Worm (Caenorhabditis elegans) whole organism, late embryonic: ENCODE data around the gene dph-7.

ENCODE experiments used
- C08G9.2 ChIP-seq: sonication (generic microtip); optimal IDR thresholded peaks from 2 replicates; lab custom pipeline; 2016; ENCODE audit warnings: mild to moderate bottlenecking, missing genetic modification characterization, moderate library complexity, missing compliant biosample characterization
- K02D7.2 ChIP-seq: sonication (generic microtip); optimal IDR thresholded peaks from 2 replicates; lab custom pipeline; 2017; ENCODE audit warnings: mild to moderate bottlenecking, missing genetic modification characterization, missing compliant biosample characterization
- T23F11.4 ChIP-seq: fragments of 200-800 bp; sonication (Bioruptor generic); optimal IDR thresholded peaks from 2 replicates; lab custom pipeline; 2018; ENCODE audit warnings: mild to moderate bottlenecking, missing genetic modification characterization, missing compliant biosample characterization
- Y22D7AL.16 ChIP-seq: sonication (generic microtip); optimal IDR thresholded peaks from 2 replicates; lab custom pipeline; 2016; ENCODE audit warnings: missing genetic modification characterization, missing compliant biosample characterization
- ceh-2 ChIP-seq: sonication (generic microtip); optimal IDR thresholded peaks from 2 replicates; lab custom pipeline; 2016; ENCODE audit warnings: missing genotype, missing genetic modification characterization, missing compliant biosample characterization
- ceh-22 ChIP-seq: sonication (generic microtip); optimal IDR thresholded peaks from 2 replicates; lab custom pipeline; 2017; ENCODE audit warnings: missing biosample characterization, missing genetic modification characterization
- ceh-24 ChIP-seq: sonication (generic microtip); optimal IDR thresholded peaks from 2 replicates; lab custom pipeline; 2016; ENCODE audit warnings: mild to moderate bottlenecking, missing genetic modification characterization, missing compliant biosample characterization
- ceh-48 ChIP-seq: sonication (generic microtip); optimal IDR thresholded peaks from 2 replicates; lab custom pipeline; 2016; ENCODE audit warnings: missing genetic modification characterization, inconsistent platforms, missing compliant biosample characterization
- ceh-6 ChIP-seq: fragments of 200-800 bp; sonication (Bioruptor generic); optimal IDR thresholded peaks from 2 replicates; lab custom pipeline; 2018; ENCODE audit warnings: mild to moderate bottlenecking, missing genetic modification characterization, missing compliant biosample characterization
- dve-1 ChIP-seq: sonication (generic microtip); optimal IDR thresholded peaks from 2 replicates; lab custom pipeline; 2017; ENCODE audit warnings: antibody characterized with exemption, mild to moderate bottlenecking, missing genetic modification characterization, missing compliant biosample characterization
- elt-2 ChIP-seq: sonication (generic microtip); optimal IDR thresholded peaks from 2 replicates; lab custom pipeline; 2016; ENCODE audit warnings: missing genetic modification reagents, missing genetic modification characterization, missing compliant biosample characterization
- fkh-6 ChIP-seq: sonication (generic microtip); optimal IDR thresholded peaks from 2 replicates; lab custom pipeline; 2016; ENCODE audit warnings: missing genetic modification characterization, missing compliant biosample characterization
- hlh-13 ChIP-seq: fragments of 200-800 bp; sonication (Bioruptor generic); optimal IDR thresholded peaks from 2 replicates; lab custom pipeline; 2018; ENCODE audit warnings: mild to moderate bottlenecking, missing genetic modification characterization, missing compliant biosample characterization
- hlh-30 ChIP-seq: sonication (generic microtip); optimal IDR thresholded peaks from 2 replicates; lab custom pipeline; 2017; ENCODE audit warnings: antibody characterized with exemption, missing genetic modification characterization, missing compliant biosample characterization; ENCODE audit not compliant: insufficient read depth
- hlh-8 ChIP-seq: sonication (generic microtip); optimal IDR thresholded peaks from 2 replicates; lab custom pipeline; 2016; ENCODE audit warnings: missing genotype, missing genetic modification characterization, missing compliant biosample characterization
- madf-2 ChIP-seq: sonication (generic microtip); optimal IDR thresholded peaks from 2 replicates; lab custom pipeline; 2017; ENCODE audit warnings: missing genetic modification characterization, missing compliant biosample characterization
- mec-3 ChIP-seq: sonication (generic microtip); optimal IDR thresholded peaks from 2 replicates; lab custom pipeline; 2016; ENCODE audit warnings: borderline replicate concordance, missing genetic modification characterization, missing compliant biosample characterization
- nfya-1 ChIP-seq: sonication (generic microtip); optimal IDR thresholded peaks from 2 replicates; lab custom pipeline; 2017; ENCODE audit warnings: missing genetic modification characterization, mild to moderate bottlenecking, missing compliant biosample characterization, antibody characterized with exemption, moderate library complexity
- nhr-11 ChIP-seq: fragments of 150-350 bp; optimal IDR thresholded peaks from 2 replicates; lab custom pipeline; 2014; ENCODE audit warnings: missing biosample characterization, missing genetic modification characterization
- npax-4 ChIP-seq: sonication (generic microtip); optimal IDR thresholded peaks from 2 replicates; lab custom pipeline; 2016; ENCODE audit warnings: missing genetic modification characterization, missing compliant biosample characterization
- odd-2 ChIP-seq: sonication (generic microtip); optimal IDR thresholded peaks from 2 replicates; lab custom pipeline; 2017; ENCODE audit warnings: antibody characterized with exemption, mild to moderate bottlenecking, missing genetic modification characterization, missing compliant biosample characterization
- pag-3 ChIP-seq: sonication (generic microtip); optimal IDR thresholded peaks from 2 replicates; lab custom pipeline; 2016; ENCODE audit warnings: missing compliant biosample characterization, missing genetic modification characterization, borderline replicate concordance
- pat-9 ChIP-seq: fragments of 200-800 bp; sonication (Bioruptor generic); optimal IDR thresholded peaks from 2 replicates; lab custom pipeline; 2018; ENCODE audit warnings: mild to moderate bottlenecking, missing genetic modification characterization, moderate library complexity, missing compliant biosample characterization
- pha-4 ChIP-seq: fragments of 150-350 bp; optimal IDR thresholded peaks from 2 replicates; lab custom pipeline; 2018; ENCODE audit warnings: missing biosample characterization, missing genetic modification reagents, missing genetic modification characterization
- ref-2 ChIP-seq: sonication (generic microtip); optimal IDR thresholded peaks from 2 replicates; lab custom pipeline; 2016; ENCODE audit warnings: missing genetic modification characterization, missing compliant biosample characterization
- sdc-2 ChIP-seq: sonication (generic microtip); optimal IDR thresholded peaks from 2 replicates; lab custom pipeline; 2016; ENCODE audit warnings: missing genotype, missing genetic modification characterization, missing compliant biosample characterization
- tbx-2 ChIP-seq: sonication (generic microtip); optimal IDR thresholded peaks from 2 replicates; lab custom pipeline; 2016; ENCODE audit warnings: missing genetic modification characterization, missing compliant biosample characterization
- tbx-7 ChIP-seq: sonication (generic microtip); optimal IDR thresholded peaks from 2 replicates; lab custom pipeline; 2016; ENCODE audit warnings: missing genotype, missing genetic modification characterization, missing compliant biosample characterization

Gene dph-7

ce11 chrIII:13314636-13315035 lies 287 bp upstream of the dph-7 start:
- TF ChIP-seq madf-2 = no peak
- TF ChIP-seq pat-9 (tag; lab: Kevin White, UChicago) = no peak
- TF ChIP-seq fkh-6 (tag; lab: Kevin White, UChicago) = no peak
- TF ChIP-seq, all 69 proteins: peak for 0

- TF ChIP-seq ceh-6 (GFP tag; lab: Kevin White, UChicago) (no peak), K02D7.2 (tag; lab: Kevin White, UChicago) (no peak), hlh-30 (tag; lab: Kevin White, UChicago) (peak; percentile 51), dve-1 (no peak)
Measured at ce11 chrIII:13316935-13317334, 2.0 kb downstream of the dph-7 start.

ce11 chrIII:13317383-13317911 lies 2.5 kb downstream of the dph-7 start:
- TF ChIP-seq nfya-1 (tag; lab: Kevin White, UChicago) = peak; percentile 53
- no peak for TF ChIP-seq pha-4 (tag; lab: Kevin White, UChicago)

- TF ChIP-seq elt-2 (tag; lab: Kevin White, UChicago) (no peak), hlh-30 (tag; lab: Kevin White, UChicago) (no peak)
- TF ChIP-seq, all 69 proteins: peak for 0
Measured at ce11 chrIII:13322578-13322977, 7.7 kb downstream of the dph-7 start, which contains the start of gene F53A2.11. TSS of gene F53A2.11 (minus strand) at chrIII:13322678.

- TF ChIP-seq ceh-2 (tag; lab: Kevin White, UChicago) (no peak), T23F11.4 (GFP tag; lab: Kevin White, UChicago) (no peak)
Measured at ce11 chrIII:13324739-13325138, 9.8 kb downstream of the dph-7 start, which contains the start of gene F53A2.1. TSS of gene F53A2.1 (minus strand) at chrIII:13324839.

- no peak for TF ChIP-seq ref-2 (tag; lab: Kevin White, UChicago)
- no peak for TF ChIP-seq hlh-8 (tag; lab: Kevin White, UChicago)
- no peak for TF ChIP-seq K02D7.2 (tag; lab: Kevin White, UChicago)
- TF ChIP-seq ceh-22 = no peak
- no peak for TF ChIP-seq mec-3
- no peak for TF ChIP-seq hlh-13 (GFP tag; lab: Kevin White, UChicago)
- no peak for TF ChIP-seq ceh-48 (tag; lab: Kevin White, UChicago)
- TF ChIP-seq, all 69 proteins: peak for 0
Measured at ce11 chrIII:13328911-13329310, 14.0 kb downstream of the dph-7 start.

- TF ChIP-seq nhr-11 = no peak
- no peak for TF ChIP-seq sdc-2 (tag; lab: Kevin White, UChicago)
- TF ChIP-seq tbx-7 = no peak
Measured at ce11 chrIII:13333754-13334153, 18.8 kb downstream of the dph-7 start, which contains the start of gene sdz-20. TSS of gene sdz-20 (plus strand) at chrIII:13334054.

ce11 chrIII:13339672-13340071 lies 24.7 kb downstream of the dph-7 start, which contains the start of gene F53A2.3:
TSS of gene F53A2.3 (minus strand) at chrIII:13339772.
- TF ChIP-seq tbx-2 (tag; lab: Kevin White, UChicago) (no peak), pag-3 (tag; lab: Kevin White, UChicago) (no peak), dve-1 (no peak), hlh-8 (tag; lab: Kevin White, UChicago) (no peak), Y22D7AL.16 (tag; lab: Kevin White, UChicago) (no peak), C08G9.2 (tag; lab: Kevin White, UChicago) (no peak), ceh-24 (tag; lab: Kevin White, UChicago) (no peak), npax-4 (tag; lab: Kevin White, UChicago) (no peak), ceh-48 (tag; lab: Kevin White, UChicago) (no peak), odd-2 (no peak), pha-4 (tag; lab: Kevin White, UChicago) (no peak)
